Fruit fly (Drosophila melanogaster) S2 (cell line): ENCODE measurements around the gene CG1440.

Experiments
- CG8478 ChIP-seq: fragments of >200 bp; optimal IDR thresholded peaks from 2 replicates; lab custom pipeline; 2018
- CTCF ChIP-seq, 2 experiments: fragments of >200 bp; optimal IDR thresholded peaks; 2 replicates each; lab custom pipeline; 2018

dm6 chrX:8410349-8411240 lies 26.3 kb upstream of the CG1440 start:
- TF ChIP-seq CTCF (optimal IDR thresholded peaks at IDR 0.05; lab: Kevin White, UChicago), result no peak
- TF ChIP-seq CG8478 (lab: Kevin White, UChicago), result no peak
